Fruit fly (Drosophila melanogaster) whole organism, adult: ENCODE data around the gene CG43229.

Source experiments
- CG11617 ChIP-seq: fragments of 200-800 bp; sonication (Bioruptor generic); optimal IDR thresholded peaks from 2 replicates; lab custom pipeline; 2017; ENCODE audit warnings: mild to moderate bottlenecking, missing biosample characterization, missing genetic modification reagents, missing genetic modification characterization
- CG12768 ChIP-seq: fragments of 200-800 bp; sonication (Bioruptor generic); optimal IDR thresholded peaks from 2 replicates; lab custom pipeline; 2017; ENCODE audit warnings: missing biosample characterization, missing genetic modification characterization, mild to moderate bottlenecking, moderate library complexity, missing genetic modification reagents
- CG14711 ChIP-seq: fragments of 200-800 bp; sonication (Bioruptor generic); optimal IDR thresholded peaks from 2 replicates; lab custom pipeline; 2018; ENCODE audit warnings: missing biosample characterization, mild to moderate bottlenecking, missing genetic modification characterization, moderate library complexity
- CG1620 ChIP-seq: fragments of 200-800 bp; sonication (Bioruptor generic); optimal IDR thresholded peaks from 2 replicates; lab custom pipeline; 2016; ENCODE audit warnings: missing biosample characterization, missing genetic modification characterization
- CG33017 ChIP-seq: fragments of 200-800 bp; sonication (Bioruptor generic); optimal IDR thresholded peaks from 2 replicates; lab custom pipeline; 2018; ENCODE audit warnings: missing biosample characterization, mild to moderate bottlenecking, missing genetic modification characterization, moderate library complexity
- CG5204 ChIP-seq: fragments of 200-800 bp; sonication (Bioruptor generic); optimal IDR thresholded peaks from 2 replicates; lab custom pipeline; 2016; ENCODE audit warnings: missing biosample characterization, missing genetic modification characterization
- CG7045 ChIP-seq: fragments of 200-800 bp; sonication (Bioruptor generic); optimal IDR thresholded peaks from 2 replicates; lab custom pipeline; 2017; ENCODE audit warnings: missing biosample characterization, mild to moderate bottlenecking, missing genetic modification characterization
- CG7101 ChIP-seq: fragments of 200-800 bp; sonication (Bioruptor generic); optimal IDR thresholded peaks from 2 replicates; lab custom pipeline; 2018; ENCODE audit warnings: missing biosample characterization, mild to moderate bottlenecking, missing genetic modification characterization, moderate library complexity
- Clk ChIP-seq: fragments of 200-800 bp; sonication (Bioruptor generic); optimal IDR thresholded peaks from 2 replicates; lab custom pipeline; 2017; ENCODE audit warnings: missing biosample characterization, missing genetic modification characterization
- Crg-1 ChIP-seq: fragments of 200-800 bp; sonication (Bioruptor generic); optimal IDR thresholded peaks from 2 replicates; lab custom pipeline; 2016; ENCODE audit warnings: missing biosample characterization, missing genetic modification characterization
- Hr96 ChIP-seq: fragments of 200-800 bp; sonication (Bioruptor generic); optimal IDR thresholded peaks from 2 replicates; lab custom pipeline; 2016; ENCODE audit warnings: missing biosample characterization, missing genetic modification characterization
- Mnt ChIP-seq: fragments of 200-800 bp; sonication (Bioruptor generic); optimal IDR thresholded peaks from 2 replicates; lab custom pipeline; 2016; ENCODE audit warnings: missing biosample characterization, mild to moderate bottlenecking, missing genetic modification characterization
- bab1 ChIP-seq: fragments of 200-800 bp; sonication (Bioruptor generic); optimal IDR thresholded peaks from 3 replicates; lab custom pipeline; 2019; ENCODE audit warnings: missing biosample characterization, mild to moderate bottlenecking, missing genetic modification characterization, moderate library complexity
- cic ChIP-seq: fragments of 200-800 bp; sonication (Bioruptor generic); optimal IDR thresholded peaks from 2 replicates; lab custom pipeline; 2017; ENCODE audit warnings: missing biosample characterization, mild to moderate bottlenecking, missing genetic modification characterization, moderate library complexity
- cnc ChIP-seq, 2 experiments: fragments of >200 bp; optimal IDR thresholded peaks; 2 replicates each; lab custom pipeline; 2017
- kay ChIP-seq: fragments of 200-800 bp; sonication (Bioruptor generic); peaks from one replicate; lab custom pipeline; 2016; ENCODE audit warnings: missing biosample characterization, missing genetic modification characterization, borderline replicate concordance
- ovo ChIP-seq: fragments of 200-800 bp; sonication (Bioruptor generic); optimal IDR thresholded peaks from 2 replicates; lab custom pipeline; 2016; ENCODE audit warnings: missing biosample characterization, missing genetic modification characterization
- pad ChIP-seq: fragments of 200-800 bp; sonication (Bioruptor generic); optimal IDR thresholded peaks from 3 replicates; lab custom pipeline; 2017; ENCODE audit warnings: missing biosample characterization, missing genetic modification characterization, mild to moderate bottlenecking, moderate library complexity, missing genetic modification reagents
- tj ChIP-seq: fragments of 200-800 bp; sonication (Bioruptor generic); optimal IDR thresholded peaks from 3 replicates; lab custom pipeline; 2017; ENCODE audit warnings: missing biosample characterization, mild to moderate bottlenecking, missing genetic modification characterization, moderate library complexity
- toe ChIP-seq: fragments of 200-800 bp; sonication (Bioruptor generic); optimal IDR thresholded peaks from 2 replicates; lab custom pipeline; 2016; ENCODE audit warnings: missing biosample characterization, missing genetic modification characterization

The CG43229 gene

DNA sequence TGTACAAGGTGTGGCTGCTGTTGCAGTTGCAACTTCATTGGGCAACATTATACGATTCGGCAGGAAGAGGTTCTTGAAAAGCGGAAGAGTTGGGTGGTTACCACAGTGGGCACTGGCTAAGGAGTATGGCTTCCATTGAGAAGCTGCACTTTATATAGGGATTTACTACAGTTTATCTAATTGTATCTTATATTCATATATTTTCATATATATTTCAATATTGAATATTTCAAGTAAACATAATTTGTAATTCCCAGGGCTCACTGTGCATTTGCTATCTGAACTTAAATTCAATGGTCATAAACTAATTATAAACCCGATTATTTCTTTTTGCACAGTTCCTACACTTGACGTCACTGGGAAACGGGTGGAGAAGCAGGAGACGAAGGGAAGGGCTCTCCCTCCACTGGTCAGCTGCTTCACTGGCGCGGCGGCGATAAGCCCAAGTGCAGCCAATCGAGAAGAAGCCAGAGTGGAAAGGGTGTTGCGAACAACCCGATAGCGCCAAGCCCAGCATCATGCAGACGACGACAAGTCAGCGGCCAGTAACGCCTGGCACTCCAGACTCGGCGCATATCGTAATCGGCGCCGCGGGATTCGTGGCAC is 43.5 kb upstream of the CG43229 start:
- TF ChIP-seq pad (GFP tag; lab: Kevin White, UChicago) = peak; percentile 61
- TF ChIP-seq CG12768 (GFP tag; lab: Kevin White, UChicago) = peak; percentile 80
- TF ChIP-seq cic (GFP tag; lab: Kevin White, UChicago) = peak; percentile 18
- no peak for TF ChIP-seq bab1 (GFP tag; lab: Kevin White, UChicago)
- TF ChIP-seq CG7101 (tag; lab: Kevin White, UChicago) = peak; percentile 90
- no peak for TF ChIP-seq CG5204 (GFP tag; lab: Kevin White, UChicago)
- no peak for TF ChIP-seq ovo (GFP tag; lab: Kevin White, UChicago)
- peak; percentile 82 for TF ChIP-seq CG33017 (tag; lab: Kevin White, UChicago)
- no peak for TF ChIP-seq CG1620 (GFP tag; lab: Kevin White, UChicago)
- TF ChIP-seq tj (GFP tag; lab: Kevin White, UChicago) = peak; percentile 38
- peak; percentile 75 for TF ChIP-seq CG14711 (tag; lab: Kevin White, UChicago)
- TF ChIP-seq Mnt (GFP tag; lab: Kevin White, UChicago) = peak; percentile 47
- TF ChIP-seq Crg-1 (GFP tag; lab: Kevin White, UChicago) = peak; percentile 16
- peak; percentile 71 for TF ChIP-seq CG7045 (GFP tag; lab: Kevin White, UChicago)
- peak; percentile 82 for TF ChIP-seq CG11617 (GFP tag; lab: Kevin White, UChicago)
- no peak for TF ChIP-seq kay (GFP tag; lab: Kevin White, UChicago)
- TF ChIP-seq toe (GFP tag; lab: Kevin White, UChicago) = no peak
- TF ChIP-seq Hr96 (GFP tag; lab: Kevin White, UChicago) = peak; percentile 3
- TF ChIP-seq cnc (optimal IDR thresholded peaks at IDR 0.05; lab: Kevin White, UChicago) = no peak
- TF ChIP-seq Clk (GFP tag; lab: Kevin White, UChicago) = peak; percentile 39

DNA sequence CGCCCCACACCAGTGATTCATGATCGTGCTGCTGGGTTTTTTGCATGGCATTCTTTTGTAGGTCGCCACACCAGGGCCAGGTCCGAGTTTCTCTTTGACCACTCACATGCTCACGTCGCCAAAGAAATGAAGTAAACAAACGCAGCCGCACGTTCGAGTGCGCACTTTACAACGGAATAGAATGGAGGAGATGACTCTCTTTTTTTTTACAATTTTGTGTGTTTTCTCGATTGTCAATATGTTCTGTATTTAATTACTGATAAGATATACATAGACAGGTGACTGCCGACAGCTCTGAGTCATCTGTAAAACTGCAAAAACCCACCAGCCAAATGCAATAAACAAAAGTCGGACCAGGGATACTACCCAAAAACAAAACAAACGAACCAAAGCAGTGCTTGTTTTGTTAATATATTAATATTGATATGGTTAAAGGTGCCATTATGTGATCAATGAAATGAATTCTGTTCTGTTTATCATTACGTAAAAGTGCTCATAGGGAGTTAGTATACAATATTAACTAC is 38.1 kb upstream of the CG43229 start:
- TF ChIP-seq CG11617 (GFP tag; lab: Kevin White, UChicago) = no peak
- TF ChIP-seq bab1 (GFP tag; lab: Kevin White, UChicago) = peak; percentile 0
- TF ChIP-seq Hr96 (GFP tag; lab: Kevin White, UChicago) = no peak
- TF ChIP-seq kay (GFP tag; lab: Kevin White, UChicago) = no peak
- peak; percentile 61 for TF ChIP-seq CG7101 (tag; lab: Kevin White, UChicago)
- TF ChIP-seq Mnt (GFP tag; lab: Kevin White, UChicago) = peak; percentile 52
- TF ChIP-seq ovo (GFP tag; lab: Kevin White, UChicago) = peak; percentile 42
- no peak for TF ChIP-seq Clk (GFP tag; lab: Kevin White, UChicago)
- no peak for TF ChIP-seq cnc (optimal IDR thresholded peaks at IDR 0.05; lab: Kevin White, UChicago)
- TF ChIP-seq CG33017 (tag; lab: Kevin White, UChicago) = no peak
- peak; percentile 70 for TF ChIP-seq cic (GFP tag; lab: Kevin White, UChicago)
- no peak for TF ChIP-seq toe (GFP tag; lab: Kevin White, UChicago)

DNA sequence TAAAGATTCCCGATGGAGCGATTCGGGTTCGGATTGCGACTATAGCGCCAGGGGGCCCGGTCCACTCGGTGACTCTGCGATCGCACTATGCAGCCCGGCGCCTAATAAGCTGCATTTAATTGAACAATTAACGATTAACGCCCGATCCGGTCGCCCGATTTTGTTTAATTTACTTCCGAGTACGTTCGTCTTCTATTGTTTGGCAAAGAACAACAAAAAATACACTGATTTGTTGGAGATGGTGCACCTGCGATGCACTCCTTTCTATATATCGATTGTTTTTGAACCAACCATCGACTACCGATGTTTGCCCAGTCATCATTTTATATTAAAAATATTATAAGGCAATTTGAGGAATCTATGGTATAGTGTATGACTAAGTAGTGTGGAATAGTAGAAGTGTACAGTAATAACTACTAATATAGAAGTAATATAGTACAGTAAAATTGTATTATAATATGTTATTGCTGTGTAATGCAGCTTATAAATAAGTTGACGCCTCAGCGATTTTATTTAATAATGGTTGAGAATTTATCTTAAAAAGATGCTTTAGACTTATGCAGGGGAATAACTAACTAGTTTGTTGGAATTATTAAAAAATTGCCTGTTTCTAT is 37.1 kb upstream of the CG43229 start, which contains the start of gene Mvb12:
TSS of gene Mvb12 (minus strand) at position 217 of the 614 bp plus-strand sequence.
- TF ChIP-seq tj (GFP tag; lab: Kevin White, UChicago) = peak; percentile 86
- peak; percentile 25 for TF ChIP-seq CG7101 (tag; lab: Kevin White, UChicago)
- TF ChIP-seq cnc (optimal IDR thresholded peaks at IDR 0.05; lab: Kevin White, UChicago) = peak in 1 of 2 experiments; percentile 72
- no peak for TF ChIP-seq CG11617 (GFP tag; lab: Kevin White, UChicago)
- no peak for TF ChIP-seq CG12768 (GFP tag; lab: Kevin White, UChicago)
- peak; percentile 31 for TF ChIP-seq CG1620 (GFP tag; lab: Kevin White, UChicago)
- peak; percentile 50 for TF ChIP-seq Mnt (GFP tag; lab: Kevin White, UChicago)
- TF ChIP-seq bab1 (GFP tag; lab: Kevin White, UChicago) = peak; percentile 34
- no peak for TF ChIP-seq Hr96 (GFP tag; lab: Kevin White, UChicago)

DNA sequence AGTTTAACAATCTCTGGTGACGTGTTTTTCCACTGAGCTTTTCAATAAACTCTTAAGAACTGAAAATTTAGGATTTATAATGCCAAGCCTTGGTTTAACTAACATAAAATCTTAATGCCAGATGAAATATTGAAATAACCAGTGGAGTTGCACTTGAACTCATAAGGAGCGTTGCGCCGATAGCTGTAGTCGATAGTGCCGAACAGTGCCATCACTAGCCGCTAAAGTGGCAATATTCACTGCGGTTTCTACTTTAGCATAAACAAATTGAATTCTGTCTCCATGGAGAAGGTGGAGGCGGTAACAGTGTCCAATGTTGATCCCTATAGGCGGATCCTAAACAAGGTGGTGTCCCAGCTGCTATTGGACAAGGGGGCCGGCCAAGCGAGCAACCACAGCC is 36.6 kb upstream of the CG43229 start, which contains the start of gene Taf8:
TSS of gene Taf8 (plus strand) at position 193 of the 400 bp plus-strand sequence.
- TF ChIP-seq tj (GFP tag; lab: Kevin White, UChicago) (no peak), pad (GFP tag; lab: Kevin White, UChicago) (no peak), cic (GFP tag; lab: Kevin White, UChicago) (no peak), toe (GFP tag; lab: Kevin White, UChicago) (peak; percentile 15), CG12768 (GFP tag; lab: Kevin White, UChicago) (no peak), CG33017 (tag; lab: Kevin White, UChicago) (no peak), CG7045 (GFP tag; lab: Kevin White, UChicago) (no peak), Crg-1 (GFP tag; lab: Kevin White, UChicago) (no peak), bab1 (GFP tag; lab: Kevin White, UChicago) (no peak), Clk (GFP tag; lab: Kevin White, UChicago) (no peak), kay (GFP tag; lab: Kevin White, UChicago) (no peak), CG11617 (GFP tag; lab: Kevin White, UChicago) (no peak), Hr96 (GFP tag; lab: Kevin White, UChicago) (peak; percentile 15)

DNA sequence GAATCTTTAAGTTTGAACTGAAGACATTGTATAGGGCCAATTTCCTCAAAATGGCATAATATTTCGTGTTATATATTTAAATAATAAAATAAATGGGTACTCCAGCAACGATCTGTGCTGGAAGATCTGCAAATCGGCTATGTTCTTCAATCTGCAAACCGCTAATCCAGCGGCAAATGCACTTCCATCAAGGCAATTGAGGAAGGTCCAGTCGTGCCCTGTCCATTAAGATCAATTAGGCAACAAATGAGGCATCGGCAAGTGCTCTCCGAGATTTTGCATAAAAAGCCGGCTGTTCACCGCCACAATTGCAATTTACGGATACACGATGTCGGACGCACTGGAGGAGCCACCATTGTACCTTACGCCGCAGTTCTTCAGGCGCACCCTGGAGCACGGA is 35.0 kb upstream of the CG43229 start, which contains the start of gene CG7135:
TSS of gene CG7135 (plus strand) at position 301 of the 400 bp plus-strand sequence.
- TF ChIP-seq Clk (GFP tag; lab: Kevin White, UChicago) (no peak), Hr96 (GFP tag; lab: Kevin White, UChicago) (no peak), bab1 (GFP tag; lab: Kevin White, UChicago) (no peak), tj (GFP tag; lab: Kevin White, UChicago) (no peak), CG14711 (tag; lab: Kevin White, UChicago) (no peak), toe (GFP tag; lab: Kevin White, UChicago) (no peak), cic (GFP tag; lab: Kevin White, UChicago) (no peak), pad (GFP tag; lab: Kevin White, UChicago) (no peak), CG12768 (GFP tag; lab: Kevin White, UChicago) (no peak), CG1620 (GFP tag; lab: Kevin White, UChicago) (no peak), cnc (optimal IDR thresholded peaks at IDR 0.05; lab: Kevin White, UChicago) (no peak), CG7045 (GFP tag; lab: Kevin White, UChicago) (no peak), CG7101 (tag; lab: Kevin White, UChicago) (no peak), Mnt (GFP tag; lab: Kevin White, UChicago) (no peak), CG5204 (GFP tag; lab: Kevin White, UChicago) (no peak), CG33017 (tag; lab: Kevin White, UChicago) (no peak), kay (GFP tag; lab: Kevin White, UChicago) (no peak), Crg-1 (GFP tag; lab: Kevin White, UChicago) (no peak), ovo (GFP tag; lab: Kevin White, UChicago) (no peak)
